Worm (Caenorhabditis elegans): Measurements from ENCODE around the gene R04D3.4.

ce11 chrX:13247614-13248013 lies 41.0 kb downstream of the R04D3.4 start:
- TF ChIP-seq ref-1 (GFP tag; conservative IDR thresholded peaks at IDR 0.05) (no peak), tab-1 (GFP tag; IDR thresholded peaks at IDR 0.05) (no peak), flt-1 (GFP tag; IDR thresholded peaks at IDR 0.05) (no peak), T22C8.4 (GFP tag; IDR thresholded peaks at IDR 0.05) (no peak), ztf-29 (GFP tag; IDR thresholded peaks at IDR 0.05) (no peak), klf-2 (GFP tag; conservative IDR thresholded peaks at IDR 0.05) (no peak), ztf-23 (GFP tag; IDR thresholded peaks at IDR 0.05) (no peak), cog-1 (tag; optimal IDR thresholded peaks at IDR 0.05) (no peak), med-1 (GFP tag; optimal IDR thresholded peaks at IDR 0.05; ENCODE audit: insufficient read depth) (no peak)

Data from whole organism, midembryonic.